Worm (Caenorhabditis elegans) whole organism, L1 larva: ENCODE measurements around the gene mat-2.

Experiments used
- egl-27 ChIP-seq, 2 experiments: fragments of 150-350 bp in 1 of 2; sonication (generic microtip); optimal IDR thresholded peaks; 3 replicates each; lab custom pipeline; 2017 to 2018; ENCODE audit warnings: missing biosample characterization in 2 of 2, missing genetic modification characterization in 2 of 2, missing genetic modification reagents in 2 of 2
- lsy-2 ChIP-seq, 2 experiments: fragments of 150-350 bp; optimal IDR thresholded peaks; 2 replicates each; lab custom pipeline; 2014; ENCODE audit warnings: missing biosample characterization in 2 of 2, missing genetic modification characterization in 2 of 2
- mdl-1 ChIP-seq, 2 experiments: fragments of 150-350 bp; optimal IDR thresholded peaks; 2 replicates each; lab custom pipeline; 2014 to 2017; ENCODE audit warnings: missing biosample characterization in 2 of 2, missing genetic modification characterization in 2 of 2, inconsistent platforms in 1 of 2
- pax-3 ChIP-seq: fragments of 200-800 bp; sonication (Bioruptor generic); optimal IDR thresholded peaks from 2 replicates; lab custom pipeline; 2018; ENCODE audit warnings: mild to moderate bottlenecking, missing genetic modification characterization, moderate library complexity, missing compliant biosample characterization
- pqm-1 ChIP-seq: sonication (generic microtip); optimal IDR thresholded peaks from 3 replicates; lab custom pipeline; 2017; ENCODE audit warnings: missing biosample characterization, missing genetic modification characterization
- ztf-4 ChIP-seq: fragments of 150-350 bp; optimal IDR thresholded peaks from 2 replicates; lab custom pipeline; 2014; ENCODE audit warnings: missing biosample characterization, missing genetic modification characterization

- TF ChIP-seq pqm-1 (tag; lab: Kevin White, UChicago): no peak
- no peak for TF ChIP-seq ztf-4
- TF ChIP-seq pax-3: no peak
- no peak for TF ChIP-seq lsy-2 (tag; optimal IDR thresholded peaks at IDR 0.05; lab: Kevin White, UChicago)
- no peak for TF ChIP-seq egl-27 (tag; optimal IDR thresholded peaks at IDR 0.05; lab: Kevin White, UChicago)
- TF ChIP-seq mdl-1 (tag; optimal IDR thresholded peaks at IDR 0.05; lab: Kevin White, UChicago): no peak
Observed at ce11 chrII:11153800-11154199, 41.3 kb downstream of the mat-2 start.
